Worm (Caenorhabditis elegans) whole organism, L1 larva: ENCODE data around the gene B0495.7.

Source experiments
- F16B12.6 ChIP-seq: fragments of 150-350 bp; optimal IDR thresholded peaks from 2 replicates; lab custom pipeline; 2014; ENCODE audit warnings: missing biosample characterization, missing genetic modification characterization
- Y116A8C.19 ChIP-seq: sonication (generic microtip); optimal IDR thresholded peaks from 2 replicates; lab custom pipeline; 2016; ENCODE audit warnings: missing compliant biosample characterization, missing genetic modification characterization, borderline replicate concordance
- aly-2 ChIP-seq: fragments of 150-350 bp; optimal IDR thresholded peaks from 2 replicates; lab custom pipeline; 2014; ENCODE audit warnings: missing biosample characterization, missing genetic modification characterization
- ama-1 ChIP-seq: fragments of 150-350 bp; optimal IDR thresholded peaks from 2 replicates; lab custom pipeline; 2014
- blmp-1 ChIP-seq: fragments of 150-350 bp; optimal IDR thresholded peaks from 2 replicates; lab custom pipeline; 2014; ENCODE audit warnings: missing biosample characterization, missing genetic modification characterization
- ceh-82 ChIP-seq, 3 experiments: fragments of 150-350 bp in 1 of 3; sonication (generic microtip) in 2 of 3; optimal IDR thresholded peaks; 2 replicates each; lab custom pipeline; 2014 to 2017; ENCODE audit warnings: missing biosample characterization in 3 of 3, missing genetic modification characterization in 3 of 3
- ces-1 ChIP-seq: fragments of 150-350 bp; optimal IDR thresholded peaks from 2 replicates; lab custom pipeline; 2014; ENCODE audit warnings: missing biosample characterization, missing genetic modification reagents, missing genetic modification characterization
- dpl-1 ChIP-seq, 3 experiments: fragments of 150-350 bp in 2 of 3; sonication (generic microtip) in 1 of 3; optimal IDR thresholded peaks; 2 replicates each; lab custom pipeline; 2014 to 2017; ENCODE audit warnings: missing biosample characterization in 3 of 3, missing genetic modification characterization in 3 of 3, missing genetic modification reagents in 3 of 3
- efl-1 ChIP-seq, 4 experiments: fragments of 150-350 bp; optimal IDR thresholded peaks in 3 of 4; peaks in 1 of 4; 1 replicate in 1 of 4; 2 replicates in 3 of 4; lab custom pipeline; 2014; ENCODE audit warnings: missing biosample characterization in 2 of 4, missing genetic modification characterization in 2 of 4, missing genetic modification reagents in 2 of 4
- egl-13 ChIP-seq: sonication (generic microtip); optimal IDR thresholded peaks from 2 replicates; lab custom pipeline; 2016; ENCODE audit warnings: missing genotype, missing genetic modification reagents, missing genetic modification characterization, missing compliant biosample characterization
- elt-2 ChIP-seq: sonication (generic microtip); optimal IDR thresholded peaks from 2 replicates; lab custom pipeline; 2016; ENCODE audit warnings: missing genetic modification characterization, mild to moderate bottlenecking, inconsistent platforms, missing compliant biosample characterization, missing genetic modification reagents
- ets-5 ChIP-seq: fragments of 200-800 bp; sonication (Bioruptor generic); IDR thresholded peaks from 2 replicates; pipeline ENCODE4 v1.3.6; 2022; ENCODE audit warnings: missing genetic modification characterization, missing compliant biosample characterization
- fkh-10 ChIP-seq: sonication (generic microtip); optimal IDR thresholded peaks from 2 replicates; lab custom pipeline; 2017; ENCODE audit warnings: missing biosample characterization, missing genetic modification reagents, missing genetic modification characterization
- fkh-8 ChIP-seq: sonication (generic microtip); optimal IDR thresholded peaks from 2 replicates; lab custom pipeline; 2016; ENCODE audit warnings: mild to moderate bottlenecking, missing genetic modification characterization, missing compliant biosample characterization
- grh-1 ChIP-seq: fragments of 200-800 bp; sonication (Bioruptor generic); IDR thresholded peaks from 2 replicates; pipeline ENCODE4 v1.3.6; 2022; ENCODE audit warnings: missing genetic modification reagents, missing genetic modification characterization, missing compliant biosample characterization
- hlh-4 ChIP-seq: sonication (generic microtip); optimal IDR thresholded peaks from 2 replicates; lab custom pipeline; 2016; ENCODE audit warnings: mild to moderate bottlenecking, missing genetic modification characterization, missing compliant biosample characterization
- hpl-2 ChIP-seq: fragments of 150-350 bp; optimal IDR thresholded peaks from 2 replicates; lab custom pipeline; 2014; ENCODE audit warnings: missing biosample characterization, missing genetic modification reagents, missing genetic modification characterization
- isw-1 ChIP-seq: fragments of 200-800 bp; sonication (Bioruptor generic); IDR thresholded peaks from 2 replicates; pipeline ENCODE4 v1.3.6; 2022; ENCODE audit warnings: missing genetic modification characterization, missing compliant biosample characterization
- lin-13 ChIP-seq: fragments of 150-350 bp; optimal IDR thresholded peaks from 2 replicates; lab custom pipeline; 2014; ENCODE audit warnings: missing biosample characterization, missing genetic modification reagents, missing genetic modification characterization
- lin-39 ChIP-seq: fragments of 150-350 bp; optimal IDR thresholded peaks from 2 replicates; lab custom pipeline; 2014; ENCODE audit warnings: missing biosample characterization, missing genetic modification reagents, missing genetic modification characterization
- mab-9 ChIP-seq: fragments of 200-800 bp; sonication (Bioruptor generic); IDR thresholded peaks from 2 replicates; pipeline ENCODE4 v1.3.6; 2022; ENCODE audit warnings: missing genetic modification reagents, missing genetic modification characterization, missing compliant biosample characterization
- mdl-1 ChIP-seq, 2 experiments: fragments of 150-350 bp; optimal IDR thresholded peaks; 2 replicates each; lab custom pipeline; 2014 to 2017; ENCODE audit warnings: missing biosample characterization in 2 of 2, missing genetic modification characterization in 2 of 2, inconsistent platforms in 1 of 2
- mef-2 ChIP-seq: fragments of 150-350 bp; optimal IDR thresholded peaks from 2 replicates; lab custom pipeline; 2014; ENCODE audit warnings: missing biosample characterization, missing genetic modification characterization
- mep-1 ChIP-seq: fragments of 150-350 bp; optimal IDR thresholded peaks from 2 replicates; lab custom pipeline; 2014; ENCODE audit warnings: missing biosample characterization, missing genetic modification characterization
- nhr-11 ChIP-seq: fragments of 150-350 bp; optimal IDR thresholded peaks from 2 replicates; lab custom pipeline; 2014; ENCODE audit warnings: missing biosample characterization, missing genetic modification characterization
- nhr-19 ChIP-seq: fragments of 200-800 bp; sonication (Bioruptor generic); conservative IDR thresholded peaks from 2 replicates; pipeline ENCODE4 v1.3.6; 2022; ENCODE audit warnings: missing genetic modification characterization, missing compliant biosample characterization
- nhr-237 ChIP-seq: fragments of 150-350 bp; optimal IDR thresholded peaks from 2 replicates; lab custom pipeline; 2014; ENCODE audit warnings: missing biosample characterization, missing genetic modification characterization
- nhr-76 ChIP-seq: sonication (generic microtip); optimal IDR thresholded peaks from 2 replicates; lab custom pipeline; 2017; ENCODE audit warnings: missing biosample characterization, missing genetic modification characterization
- nhr-84 ChIP-seq: sonication (generic microtip); optimal IDR thresholded peaks from 2 replicates; lab custom pipeline; 2017; ENCODE audit warnings: missing biosample characterization, missing genetic modification characterization
- pag-3 ChIP-seq: sonication (generic microtip); optimal IDR thresholded peaks from 2 replicates; lab custom pipeline; 2017; ENCODE audit warnings: missing genetic modification characterization, mild to moderate bottlenecking, missing compliant biosample characterization, antibody characterized with exemption, borderline replicate concordance; ENCODE audit not compliant: insufficient read depth
- pax-3 ChIP-seq: fragments of 200-800 bp; sonication (Bioruptor generic); optimal IDR thresholded peaks from 2 replicates; lab custom pipeline; 2018; ENCODE audit warnings: mild to moderate bottlenecking, missing genetic modification characterization, moderate library complexity, missing compliant biosample characterization
- rnt-1 ChIP-seq: sonication (generic microtip); optimal IDR thresholded peaks from 2 replicates; lab custom pipeline; 2016; ENCODE audit warnings: mild to moderate bottlenecking, missing genetic modification characterization, moderate library complexity, missing compliant biosample characterization
- snu-23 ChIP-seq: sonication (generic microtip); optimal IDR thresholded peaks from 2 replicates; lab custom pipeline; 2016; ENCODE audit warnings: missing genetic modification characterization, missing compliant biosample characterization
- sox-4 ChIP-seq: sonication (generic microtip); optimal IDR thresholded peaks from 2 replicates; lab custom pipeline; 2016; ENCODE audit warnings: missing genetic modification characterization, missing compliant biosample characterization
- swsn-7 ChIP-seq: sonication (generic microtip); optimal IDR thresholded peaks from 2 replicates; lab custom pipeline; 2016; ENCODE audit warnings: missing genetic modification characterization, missing compliant biosample characterization
- unc-130 ChIP-seq: fragments of 150-350 bp; optimal IDR thresholded peaks from 2 replicates; lab custom pipeline; 2017; ENCODE audit warnings: missing biosample characterization, missing genetic modification characterization, inconsistent platforms
- unc-30 ChIP-seq: sonication (generic microtip); optimal IDR thresholded peaks from 2 replicates; lab custom pipeline; 2017; ENCODE audit warnings: missing biosample characterization, missing genetic modification characterization
- unc-86 ChIP-seq: sonication (generic microtip); optimal IDR thresholded peaks from 2 replicates; lab custom pipeline; 2016; ENCODE audit warnings: missing genetic modification characterization, missing compliant biosample characterization
- ztf-4 ChIP-seq: fragments of 150-350 bp; optimal IDR thresholded peaks from 2 replicates; lab custom pipeline; 2014; ENCODE audit warnings: missing biosample characterization, missing genetic modification characterization

Gene B0495.7

DNA sequence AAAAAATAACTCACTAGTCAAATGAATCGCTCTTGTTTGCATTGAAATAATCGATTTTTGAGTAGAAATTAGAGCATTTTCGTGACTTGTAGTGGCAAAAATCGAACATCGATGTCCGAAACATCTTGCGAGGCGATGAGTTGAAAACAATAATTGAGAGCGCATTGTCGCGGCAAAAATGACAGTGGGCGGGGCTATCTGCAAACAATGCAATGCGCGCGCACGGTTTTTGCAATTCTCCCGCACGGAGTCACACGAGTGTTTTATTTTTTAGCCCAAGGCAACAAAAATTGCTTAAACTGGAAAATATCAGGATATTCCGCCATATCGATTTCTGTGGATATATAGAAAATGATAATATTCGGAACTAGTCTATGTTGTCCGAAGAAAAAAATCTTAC, 3.5 kb upstream of the B0495.7 start, which contains the start of gene B0495.9 (continued):
- TF ChIP-seq dpl-1 (GFP tag; optimal IDR thresholded peaks at IDR 0.05; lab: Kevin White, UChicago) (peak; percentile 42 to 54 (median 52)), snu-23 (peak; percentile 68), nhr-11 (tag; lab: Kevin White, UChicago) (no peak), rnt-1 (tag; lab: Kevin White, UChicago) (peak; percentile 81), elt-2 (tag; lab: Kevin White, UChicago) (peak; percentile 29), nhr-19 (GFP tag; lab: Robert Waterston, UW) (peak; percentile 48), mab-9 (GFP tag; lab: Robert Waterston, UW) (peak; percentile 58; the same call in 1 of the 2 replicates), lin-13 (no peak), grh-1 (no peak), ceh-82 (tag; optimal IDR thresholded peaks at IDR 0.05; lab: Kevin White, UChicago) (peak; percentile 16 to 37 (median 21)), lin-39 (tag; lab: Kevin White, UChicago) (peak; percentile 31), efl-1 (optimal IDR thresholded peaks at IDR 0.05; lab: Kevin White, UChicago) (peak; percentile 50 to 63), efl-1 (GFP tag; optimal IDR thresholded peaks at IDR 0.05 in 1 of 2; lab: Kevin White, UChicago) (peak; percentile 43 to 95), egl-13 (tag; lab: Kevin White, UChicago) (no peak), mef-2 (no peak), ztf-4 (tag; lab: Kevin White, UChicago) (no peak), fkh-8 (tag; lab: Kevin White, UChicago) (no peak), isw-1 (GFP tag; lab: Robert Waterston, UW) (peak; percentile 31; the same call in 1 of the 2 replicates), pax-3 (tag; lab: Kevin White, UChicago) (no peak), ets-5 (GFP tag; lab: Robert Waterston, UW) (no peak), F16B12.6 (peak; percentile 47), fkh-10 (GFP tag; lab: Kevin White, UChicago) (no peak), unc-30 (tag; lab: Kevin White, UChicago) (no peak), Y116A8C.19 (tag; lab: Kevin White, UChicago) (no peak), hpl-2 (no peak), unc-86 (no peak), ces-1 (GFP tag; lab: Kevin White, UChicago) (no peak), aly-2 (tag; lab: Kevin White, UChicago) (no peak), mdl-1 (tag; optimal IDR thresholded peaks at IDR 0.05; lab: Kevin White, UChicago) (peak in 1 of 2 experiments; percentile 12), nhr-76 (peak; percentile 19), sox-4 (tag; lab: Kevin White, UChicago) (no peak), pag-3 (tag; lab: Kevin White, UChicago) (no peak), nhr-84 (tag; lab: Kevin White, UChicago) (no peak), blmp-1 (tag; lab: Kevin White, UChicago) (peak; percentile 3)

DNA sequence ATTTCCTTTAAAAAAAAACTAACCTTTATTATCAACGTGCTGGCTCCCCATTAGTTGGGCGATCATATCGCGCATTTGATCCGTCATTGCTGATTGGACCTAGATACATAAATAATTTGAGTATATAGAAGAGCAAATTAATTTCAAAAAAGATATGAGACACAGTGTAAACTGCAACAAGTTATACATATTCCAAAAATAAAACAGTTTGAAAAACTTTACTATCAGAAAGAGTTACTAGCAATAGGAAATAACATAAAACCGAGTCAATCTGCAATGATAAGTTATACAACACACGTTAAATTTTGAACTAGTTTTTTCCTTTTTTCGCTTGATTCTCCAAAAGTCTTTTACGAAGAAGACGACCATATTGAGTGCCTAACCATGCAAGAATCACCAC, 2.4 kb upstream of the B0495.7 start, which contains the start of gene luc-7L:
Gene luc-7L, minus strand, starts transcription at position 101 of the 400 bp plus-strand sequence.
- no peak for TF ChIP-seq swsn-7 (tag; lab: Kevin White, UChicago)
- no peak for TF ChIP-seq dpl-1 (GFP tag; optimal IDR thresholded peaks at IDR 0.05; lab: Kevin White, UChicago)
- no peak for TF ChIP-seq ztf-4 (tag; lab: Kevin White, UChicago)
- TF ChIP-seq F16B12.6 = no peak
- no peak for TF ChIP-seq mef-2
- TF ChIP-seq nhr-237 (tag; lab: Kevin White, UChicago) = no peak
- no peak for TF ChIP-seq mab-9 (GFP tag; lab: Robert Waterston, UW)
- TF ChIP-seq Y116A8C.19 (tag; lab: Kevin White, UChicago) = no peak
- no peak for TF ChIP-seq ama-1
- TF ChIP-seq hlh-4 = no peak
- TF ChIP-seq lin-13 = no peak
- TF ChIP-seq unc-130 (tag; lab: Kevin White, UChicago) = no peak
- TF ChIP-seq lin-39 (tag; lab: Kevin White, UChicago) = no peak
- no peak for TF ChIP-seq egl-13 (tag; lab: Kevin White, UChicago)
- TF ChIP-seq sox-4 (tag; lab: Kevin White, UChicago) = no peak
- no peak for TF ChIP-seq mep-1 (tag; lab: Kevin White, UChicago)
